Worm (Caenorhabditis elegans) whole organism, L1 larva: Measurements from ENCODE around the gene clk-2.

Experiments
- C04F5.9 ChIP-seq: sonication (generic microtip); optimal IDR thresholded peaks from 2 replicates; lab custom pipeline; 2016; ENCODE audit warnings: missing genetic modification characterization, missing compliant biosample characterization
- C34B4.2 ChIP-seq: sonication (generic microtip); optimal IDR thresholded peaks from 2 replicates; lab custom pipeline; 2017; ENCODE audit warnings: mild to moderate bottlenecking, missing genetic modification characterization, missing compliant biosample characterization
- Y116A8C.19 ChIP-seq: sonication (generic microtip); optimal IDR thresholded peaks from 2 replicates; lab custom pipeline; 2016; ENCODE audit warnings: missing compliant biosample characterization, missing genetic modification characterization, borderline replicate concordance
- aha-1 ChIP-seq: fragments of 150-350 bp; optimal IDR thresholded peaks from 2 replicates; lab custom pipeline; 2014; ENCODE audit warnings: missing biosample characterization, missing genetic modification characterization
- aly-2 ChIP-seq: fragments of 150-350 bp; optimal IDR thresholded peaks from 2 replicates; lab custom pipeline; 2014; ENCODE audit warnings: missing biosample characterization, missing genetic modification characterization
- ama-1 ChIP-seq: fragments of 150-350 bp; optimal IDR thresholded peaks from 2 replicates; lab custom pipeline; 2014
- blmp-1 ChIP-seq: fragments of 150-350 bp; optimal IDR thresholded peaks from 2 replicates; lab custom pipeline; 2014; ENCODE audit warnings: missing biosample characterization, missing genetic modification characterization
- ceh-8 ChIP-seq: fragments of 200-800 bp; sonication (Bioruptor generic); optimal IDR thresholded peaks from 2 replicates; lab custom pipeline; 2018; ENCODE audit warnings: mild to moderate bottlenecking, missing genetic modification characterization, moderate library complexity, missing compliant biosample characterization
- ceh-82 ChIP-seq, 3 experiments: fragments of 150-350 bp in 1 of 3; sonication (generic microtip) in 2 of 3; optimal IDR thresholded peaks; 2 replicates each; lab custom pipeline; 2014 to 2017; ENCODE audit warnings: missing biosample characterization in 3 of 3, missing genetic modification characterization in 3 of 3
- ceh-90 ChIP-seq: sonication (generic microtip); optimal IDR thresholded peaks from 2 replicates; lab custom pipeline; 2016; ENCODE audit warnings: missing genetic modification characterization, missing compliant biosample characterization
- ces-1 ChIP-seq: fragments of 150-350 bp; optimal IDR thresholded peaks from 2 replicates; lab custom pipeline; 2014; ENCODE audit warnings: missing biosample characterization, missing genetic modification reagents, missing genetic modification characterization
- dsc-1 ChIP-seq: sonication (generic microtip); optimal IDR thresholded peaks from 2 replicates; lab custom pipeline; 2016; ENCODE audit warnings: mild to moderate bottlenecking, missing genetic modification characterization, missing compliant biosample characterization
- efl-1 ChIP-seq, 4 experiments: fragments of 150-350 bp; optimal IDR thresholded peaks in 3 of 4; peaks in 1 of 4; 1 replicate in 1 of 4; 2 replicates in 3 of 4; lab custom pipeline; 2014; ENCODE audit warnings: missing biosample characterization in 2 of 4, missing genetic modification characterization in 2 of 4, missing genetic modification reagents in 2 of 4
- egl-13 ChIP-seq: sonication (generic microtip); optimal IDR thresholded peaks from 2 replicates; lab custom pipeline; 2016; ENCODE audit warnings: missing genotype, missing genetic modification reagents, missing genetic modification characterization, missing compliant biosample characterization
- egl-27 ChIP-seq, 2 experiments: fragments of 150-350 bp in 1 of 2; sonication (generic microtip); optimal IDR thresholded peaks; 3 replicates each; lab custom pipeline; 2017 to 2018; ENCODE audit warnings: missing biosample characterization in 2 of 2, missing genetic modification characterization in 2 of 2, missing genetic modification reagents in 2 of 2
- elt-2 ChIP-seq: sonication (generic microtip); optimal IDR thresholded peaks from 2 replicates; lab custom pipeline; 2016; ENCODE audit warnings: missing genetic modification characterization, mild to moderate bottlenecking, inconsistent platforms, missing compliant biosample characterization, missing genetic modification reagents
- elt-3 ChIP-seq, 6 experiments: fragments of 150-350 bp in 1 of 6; sonication (generic microtip); optimal IDR thresholded peaks; 2 replicates each; lab custom pipeline; 2017 to 2018; ENCODE audit warnings: missing biosample characterization in 6 of 6, missing genetic modification characterization in 6 of 6, inconsistent platforms in 1 of 6
- ets-5 ChIP-seq: fragments of 200-800 bp; sonication (Bioruptor generic); IDR thresholded peaks from 2 replicates; pipeline ENCODE4 v1.3.6; 2022; ENCODE audit warnings: missing genetic modification characterization, missing compliant biosample characterization
- fkh-10 ChIP-seq: sonication (generic microtip); optimal IDR thresholded peaks from 2 replicates; lab custom pipeline; 2017; ENCODE audit warnings: missing biosample characterization, missing genetic modification reagents, missing genetic modification characterization
- fkh-4 ChIP-seq: sonication (generic microtip); optimal IDR thresholded peaks from 2 replicates; lab custom pipeline; 2016; ENCODE audit warnings: missing compliant biosample characterization, missing genetic modification characterization, borderline replicate concordance
- hlh-17 ChIP-seq: fragments of 200-800 bp; sonication (Bioruptor generic); optimal IDR thresholded peaks from 2 replicates; lab custom pipeline; 2018; ENCODE audit warnings: missing genetic modification characterization, mild to moderate bottlenecking, missing compliant biosample characterization, moderate library complexity, borderline replicate concordance
- hlh-4 ChIP-seq: sonication (generic microtip); optimal IDR thresholded peaks from 2 replicates; lab custom pipeline; 2016; ENCODE audit warnings: mild to moderate bottlenecking, missing genetic modification characterization, missing compliant biosample characterization
- irx-1 ChIP-seq: sonication (generic microtip); optimal IDR thresholded peaks from 2 replicates; lab custom pipeline; 2016; ENCODE audit warnings: missing genetic modification characterization, missing compliant biosample characterization
- lin-15B ChIP-seq: fragments of 150-350 bp; sonication (generic microtip); optimal IDR thresholded peaks from 3 replicates; lab custom pipeline; 2014; ENCODE audit warnings: missing biosample characterization, missing genetic modification characterization
- lin-35 ChIP-seq, 2 experiments: fragments of 150-350 bp; optimal IDR thresholded peaks; 2 replicates each; lab custom pipeline; 2014; ENCODE audit warnings: missing biosample characterization in 2 of 2, missing genetic modification characterization in 2 of 2, missing genetic modification reagents in 2 of 2
- lir-3 ChIP-seq: sonication (generic microtip); optimal IDR thresholded peaks from 2 replicates; lab custom pipeline; 2016; ENCODE audit warnings: mild to moderate bottlenecking, missing genetic modification characterization, moderate library complexity, missing compliant biosample characterization; ENCODE audit not compliant: poor library complexity
- mab-9 ChIP-seq: fragments of 200-800 bp; sonication (Bioruptor generic); IDR thresholded peaks from 2 replicates; pipeline ENCODE4 v1.3.6; 2022; ENCODE audit warnings: missing genetic modification reagents, missing genetic modification characterization, missing compliant biosample characterization
- mef-2 ChIP-seq: fragments of 150-350 bp; optimal IDR thresholded peaks from 2 replicates; lab custom pipeline; 2014; ENCODE audit warnings: missing biosample characterization, missing genetic modification characterization
- mep-1 ChIP-seq: fragments of 150-350 bp; optimal IDR thresholded peaks from 2 replicates; lab custom pipeline; 2014; ENCODE audit warnings: missing biosample characterization, missing genetic modification characterization
- nhr-11 ChIP-seq: fragments of 150-350 bp; optimal IDR thresholded peaks from 2 replicates; lab custom pipeline; 2014; ENCODE audit warnings: missing biosample characterization, missing genetic modification characterization
- nhr-12 ChIP-seq: sonication (generic microtip); optimal IDR thresholded peaks from 2 replicates; lab custom pipeline; 2017; ENCODE audit warnings: missing biosample characterization, missing genetic modification characterization
- nhr-19 ChIP-seq: fragments of 200-800 bp; sonication (Bioruptor generic); conservative IDR thresholded peaks from 2 replicates; pipeline ENCODE4 v1.3.6; 2022; ENCODE audit warnings: missing genetic modification characterization, missing compliant biosample characterization
- nhr-20 ChIP-seq: sonication (generic microtip); optimal IDR thresholded peaks from 2 replicates; lab custom pipeline; 2016; ENCODE audit warnings: mild to moderate bottlenecking, missing genetic modification characterization, missing compliant biosample characterization
- nhr-237 ChIP-seq: fragments of 150-350 bp; optimal IDR thresholded peaks from 2 replicates; lab custom pipeline; 2014; ENCODE audit warnings: missing biosample characterization, missing genetic modification characterization
- nhr-28 ChIP-seq: fragments of 150-350 bp; optimal IDR thresholded peaks from 2 replicates; lab custom pipeline; 2014; ENCODE audit warnings: missing biosample characterization, missing genetic modification characterization
- nhr-71 ChIP-seq: sonication (generic microtip); optimal IDR thresholded peaks from 2 replicates; lab custom pipeline; 2016; ENCODE audit warnings: mild to moderate bottlenecking, missing genetic modification characterization, moderate library complexity, missing compliant biosample characterization
- nhr-76 ChIP-seq: sonication (generic microtip); optimal IDR thresholded peaks from 2 replicates; lab custom pipeline; 2017; ENCODE audit warnings: missing biosample characterization, missing genetic modification characterization
- nhr-84 ChIP-seq: sonication (generic microtip); optimal IDR thresholded peaks from 2 replicates; lab custom pipeline; 2017; ENCODE audit warnings: missing biosample characterization, missing genetic modification characterization
- nhr-85 ChIP-seq: sonication (generic microtip); peaks from one replicate; lab custom pipeline; 2016; ENCODE audit warnings: missing genetic modification characterization, inconsistent platforms, missing compliant biosample characterization
- nhr-90 ChIP-seq: sonication (generic microtip); optimal IDR thresholded peaks from 2 replicates; lab custom pipeline; 2016; ENCODE audit warnings: mild to moderate bottlenecking, missing genetic modification characterization, missing compliant biosample characterization; ENCODE audit not compliant: poor library complexity
- pqm-1 ChIP-seq: sonication (generic microtip); optimal IDR thresholded peaks from 3 replicates; lab custom pipeline; 2017; ENCODE audit warnings: missing biosample characterization, missing genetic modification characterization
- skn-1 ChIP-seq: fragments of 150-350 bp; optimal IDR thresholded peaks from 2 replicates; lab custom pipeline; 2014; ENCODE audit warnings: missing biosample characterization, missing genetic modification characterization
- snu-23 ChIP-seq: sonication (generic microtip); optimal IDR thresholded peaks from 2 replicates; lab custom pipeline; 2016; ENCODE audit warnings: missing genetic modification characterization, missing compliant biosample characterization
- sox-4 ChIP-seq: sonication (generic microtip); optimal IDR thresholded peaks from 2 replicates; lab custom pipeline; 2016; ENCODE audit warnings: missing genetic modification characterization, missing compliant biosample characterization
- sptf-1 ChIP-seq: fragments of 150-350 bp; optimal IDR thresholded peaks from 2 replicates; lab custom pipeline; 2014; ENCODE audit warnings: missing biosample characterization, missing genetic modification characterization
- tbx-2 ChIP-seq: sonication (generic microtip); optimal IDR thresholded peaks from 2 replicates; lab custom pipeline; 2016; ENCODE audit warnings: missing genetic modification characterization, missing compliant biosample characterization
- tlp-1 ChIP-seq: fragments of 150-350 bp; optimal IDR thresholded peaks from 2 replicates; lab custom pipeline; 2014; ENCODE audit warnings: missing biosample characterization, missing genetic modification characterization
- unc-130 ChIP-seq: fragments of 150-350 bp; optimal IDR thresholded peaks from 2 replicates; lab custom pipeline; 2017; ENCODE audit warnings: missing biosample characterization, missing genetic modification characterization, inconsistent platforms
- unc-62 ChIP-seq: fragments of 150-350 bp; optimal IDR thresholded peaks from 2 replicates; lab custom pipeline; 2014; ENCODE audit warnings: missing biosample characterization, missing genetic modification reagents, missing genetic modification characterization
- unc-98 ChIP-seq: fragments of 200-800 bp; sonication (Bioruptor generic); IDR thresholded peaks from 2 replicates; pipeline ENCODE4 v1.3.6; 2022; ENCODE audit warnings: missing genetic modification characterization, missing compliant biosample characterization
- xbp-1 ChIP-seq: sonication (generic microtip); optimal IDR thresholded peaks from 2 replicates; lab custom pipeline; 2016; ENCODE audit warnings: missing genetic modification characterization, missing compliant biosample characterization
- zip-4 ChIP-seq: fragments of 200-800 bp; sonication (Bioruptor generic); optimal IDR thresholded peaks from 2 replicates; lab custom pipeline; 2018; ENCODE audit warnings: mild to moderate bottlenecking, missing genetic modification characterization, moderate library complexity, missing compliant biosample characterization
- ztf-11 ChIP-seq, 2 experiments: sonication (generic microtip); optimal IDR thresholded peaks; 2 replicates each; lab custom pipeline; 2016 to 2017; ENCODE audit warnings: missing genetic modification characterization in 2 of 2, missing biosample characterization in 1 of 2, missing compliant biosample characterization in 1 of 2

clk-2 gene

ce11 chrIII:7498346-7498745, 20.0 kb downstream of the clk-2 start (continued):
- TF ChIP-seq ama-1 (lab: Kevin White, UChicago) (no peak), ceh-8 (GFP tag; lab: Kevin White, UChicago) (no peak), tbx-2 (tag; lab: Kevin White, UChicago) (peak; percentile 82), snu-23 (GFP tag; lab: Kevin White, UChicago) (peak; percentile 91), nhr-84 (tag; lab: Kevin White, UChicago) (no peak), sptf-1 (no peak), egl-27 (tag; optimal IDR thresholded peaks at IDR 0.05; lab: Kevin White, UChicago) (no peak), elt-2 (tag; lab: Kevin White, UChicago) (peak; percentile 64), mef-2 (tag; lab: Kevin White, UChicago) (no peak), mep-1 (tag; lab: Kevin White, UChicago) (peak; percentile 93), pqm-1 (tag; lab: Kevin White, UChicago) (no peak), nhr-20 (tag; lab: Kevin White, UChicago) (peak; percentile 86), nhr-90 (tag; lab: Kevin White, UChicago) (peak; percentile 78), elt-3 (tag; optimal IDR thresholded peaks at IDR 0.05; lab: Kevin White, UChicago) (peak in 3 of 6 experiments; percentile 53 to 63 (median 56)), Y116A8C.19 (no peak), nhr-11 (tag; lab: Kevin White, UChicago) (peak; percentile 63), tlp-1 (tag; lab: Kevin White, UChicago) (no peak), C34B4.2 (no peak), nhr-71 (tag; lab: Kevin White, UChicago) (peak; percentile 94), lin-15B (tag; lab: Kevin White, UChicago) (peak; percentile 95), zip-4 (GFP tag; lab: Kevin White, UChicago) (peak; percentile 13), nhr-19 (GFP tag; lab: Robert Waterston, UW) (peak; percentile 84), hlh-4 (tag; lab: Kevin White, UChicago) (no peak), unc-98 (GFP tag; lab: Robert Waterston, UW) (no peak), fkh-10 (GFP tag; lab: Kevin White, UChicago) (peak; percentile 73), nhr-237 (tag; lab: Kevin White, UChicago) (peak; percentile 48), ceh-82 (tag; optimal IDR thresholded peaks at IDR 0.05; lab: Kevin White, UChicago) (peak; percentile 71 to 86 (median 75)), nhr-76 (tag; lab: Kevin White, UChicago) (no peak), efl-1 (optimal IDR thresholded peaks at IDR 0.05; lab: Kevin White, UChicago) (peak; percentile 97), efl-1 (GFP tag; optimal IDR thresholded peaks at IDR 0.05 in 1 of 2; lab: Kevin White, UChicago) (peak; percentile 97 to 99), unc-62 (GFP tag; lab: Kevin White, UChicago) (no peak), unc-130 (tag; lab: Kevin White, UChicago) (peak; percentile 59), aha-1 (tag; lab: Kevin White, UChicago) (peak; percentile 45), ceh-90 (tag; lab: Kevin White, UChicago) (no peak), irx-1 (tag; lab: Kevin White, UChicago) (peak; percentile 30), dsc-1 (peak; percentile 77), ces-1 (GFP tag; lab: Kevin White, UChicago) (no peak), lin-35 (GFP tag; optimal IDR thresholded peaks at IDR 0.05; lab: Kevin White, UChicago) (peak; percentile 98 to 99), ztf-11 (tag; optimal IDR thresholded peaks at IDR 0.05; lab: Kevin White, UChicago) (no peak), aly-2 (tag; lab: Kevin White, UChicago) (peak; percentile 69), egl-13 (tag; lab: Kevin White, UChicago) (peak; percentile 63), C04F5.9 (peak; percentile 63), nhr-28 (tag; lab: Kevin White, UChicago) (no peak), blmp-1 (tag; lab: Kevin White, UChicago) (peak; percentile 69), nhr-12 (tag; lab: Kevin White, UChicago) (no peak), fkh-4 (tag; lab: Kevin White, UChicago) (peak; percentile 35), nhr-85 (tag; lab: Kevin White, UChicago) (peak; percentile 88), mab-9 (GFP tag; lab: Robert Waterston, UW) (peak; percentile 63; the same call in 1 of the 2 replicates), sox-4 (no peak), xbp-1 (tag; lab: Kevin White, UChicago) (peak; percentile 83), hlh-17 (GFP tag; lab: Kevin White, UChicago) (no peak), skn-1 (tag; lab: Kevin White, UChicago) (peak; percentile 81), ets-5 (GFP tag; lab: Robert Waterston, UW) (no peak), lir-3 (tag; lab: Kevin White, UChicago) (peak; percentile 70)
